Fruit fly (Drosophila melanogaster): ENCODE data around the gene Npc2e.

The Npc2e gene

dm6 chr3R:10093252-10094030 lies 40.3 kb downstream of the Npc2e start (continued):
- no peak for TF ChIP-seq Ravus (GFP tag; IDR thresholded peaks at IDR 0.05)
- TF ChIP-seq CG8290 (GFP tag; optimal IDR thresholded peaks at IDR 0.05), result no peak
- peak in 1 of 2 experiments; percentile 14 for TF ChIP-seq CG8290 (tag; optimal IDR thresholded peaks at IDR 0.05)
- TF ChIP-seq CG11398 (GFP tag; optimal IDR thresholded peaks at IDR 0.05), result no peak
- TF ChIP-seq CG10431 (GFP tag; optimal IDR thresholded peaks at IDR 0.05), result no peak
- no peak for TF ChIP-seq CG30431 (GFP tag; optimal IDR thresholded peaks at IDR 0.05)
- no peak for TF ChIP-seq gem (tag; optimal IDR thresholded peaks at IDR 0.05)
- TF ChIP-seq pb (GFP tag; optimal IDR thresholded peaks at IDR 0.05), result no peak
- peak; percentile 90 for TF ChIP-seq ftz-f1 (GFP tag; optimal IDR thresholded peaks at IDR 0.05)
- no peak for TF ChIP-seq CG6689 (GFP tag; IDR thresholded peaks at IDR 0.05)
- no peak for TF ChIP-seq ewg (GFP tag; optimal IDR thresholded peaks at IDR 0.05)
- no peak for TF ChIP-seq Aef1 (GFP tag; IDR thresholded peaks at IDR 0.05)
- peak; percentile 16 for TF ChIP-seq CG12071 (GFP tag; optimal IDR thresholded peaks at IDR 0.05)
- no peak for TF ChIP-seq sima (GFP tag; optimal IDR thresholded peaks at IDR 0.05)
- TF ChIP-seq Hr3 (GFP tag; optimal IDR thresholded peaks at IDR 0.05), result no peak
- TF ChIP-seq CG16779 (GFP tag; IDR thresholded peaks at IDR 0.05), result no peak
- TF ChIP-seq HLH3B (GFP tag; IDR thresholded peaks at IDR 0.05), result no peak
- peak; percentile 14; the same call in 1 of the 2 replicates for TF ChIP-seq CG10321 (GFP tag; IDR thresholded peaks at IDR 0.05)
- TF ChIP-seq pfk (GFP tag; optimal IDR thresholded peaks at IDR 0.05), result no peak
- peak; percentile 50 for TF ChIP-seq CG6813 (GFP tag; optimal IDR thresholded peaks at IDR 0.05)
- no peak for TF ChIP-seq Oli (tag; optimal IDR thresholded peaks at IDR 0.05)
- TF ChIP-seq Six4 (GFP tag; optimal IDR thresholded peaks at IDR 0.05), result no peak
- no peak for TF ChIP-seq CG2875 (GFP tag; optimal IDR thresholded peaks at IDR 0.05)
- TF ChIP-seq B-H1 (GFP tag; IDR thresholded peaks at IDR 0.05), result no peak
- no peak for TF ChIP-seq ssp (GFP tag; IDR thresholded peaks at IDR 0.05)
- TF ChIP-seq CG12155 (GFP tag; optimal IDR thresholded peaks at IDR 0.05), result no peak
- no peak for TF ChIP-seq br (optimal IDR thresholded peaks at IDR 0.05)
- TF ChIP-seq phol (tag; optimal IDR thresholded peaks at IDR 0.05), result no peak
- no peak for TF ChIP-seq Ada2b (GFP tag; IDR thresholded peaks at IDR 0.05)
- TF ChIP-seq Usf (GFP tag; optimal IDR thresholded peaks at IDR 0.05), result no peak
- no peak for TF ChIP-seq Nf-YC (tag; optimal IDR thresholded peaks at IDR 0.05)
- TF ChIP-seq dimm (GFP tag; IDR thresholded peaks at IDR 0.05), result no peak
- TF ChIP-seq cato (GFP tag; optimal IDR thresholded peaks at IDR 0.05; ENCODE audit: borderline replicate concordance), result no peak
- peak; percentile 57 for TF ChIP-seq cwo (GFP tag; optimal IDR thresholded peaks at IDR 0.05)
- no peak for TF ChIP-seq luna (GFP tag; optimal IDR thresholded peaks at IDR 0.05)
- no peak for TF ChIP-seq dan (GFP tag; IDR thresholded peaks at IDR 0.05)
- no peak for TF ChIP-seq CG17802 (tag; optimal IDR thresholded peaks at IDR 0.05)
- TF ChIP-seq unpg (GFP tag; optimal IDR thresholded peaks at IDR 0.05), result peak; percentile 19
- TF ChIP-seq toy (GFP tag; IDR thresholded peaks at IDR 0.05), result no peak
- no peak for TF ChIP-seq HLH54F (GFP tag; optimal IDR thresholded peaks at IDR 0.05)
- TF ChIP-seq Meics (GFP tag; optimal IDR thresholded peaks at IDR 0.05), result peak; percentile 5
- TF ChIP-seq tll (GFP tag; optimal IDR thresholded peaks at IDR 0.05), result no peak
- no peak for TF ChIP-seq Neu2 (GFP tag; optimal IDR thresholded peaks at IDR 0.05; ENCODE audit: borderline replicate concordance)
- no peak for TF ChIP-seq pnt (GFP tag; optimal IDR thresholded peaks at IDR 0.05)
- TF ChIP-seq Myb (GFP tag; optimal IDR thresholded peaks at IDR 0.05), result no peak
- no peak for TF ChIP-seq CG4820 (GFP tag; optimal IDR thresholded peaks at IDR 0.05)
- TF ChIP-seq Sox100B (GFP tag; optimal IDR thresholded peaks at IDR 0.05), result no peak
- TF ChIP-seq Xbp1 (GFP tag; optimal IDR thresholded peaks at IDR 0.05), result peak; percentile 27
- TF ChIP-seq Drgx (GFP tag; IDR thresholded peaks at IDR 0.05), result peak; percentile 36
- peak; percentile 56 for TF ChIP-seq CG34376 (GFP tag; optimal IDR thresholded peaks at IDR 0.05)
- no peak for TF ChIP-seq cad (GFP tag; optimal IDR thresholded peaks at IDR 0.05)
